Fruit fly (Drosophila melanogaster) whole organism, adult: Measurements from ENCODE around the gene Fdh.

Source experiments
- CG11617 ChIP-seq: fragments of 200-800 bp; sonication (Bioruptor generic); optimal IDR thresholded peaks from 2 replicates; lab custom pipeline; 2017; ENCODE audit warnings: mild to moderate bottlenecking, missing biosample characterization, missing genetic modification reagents, missing genetic modification characterization
- CG12768 ChIP-seq: fragments of 200-800 bp; sonication (Bioruptor generic); optimal IDR thresholded peaks from 2 replicates; lab custom pipeline; 2017; ENCODE audit warnings: missing biosample characterization, missing genetic modification characterization, mild to moderate bottlenecking, moderate library complexity, missing genetic modification reagents
- CG14711 ChIP-seq: fragments of 200-800 bp; sonication (Bioruptor generic); optimal IDR thresholded peaks from 2 replicates; lab custom pipeline; 2018; ENCODE audit warnings: missing biosample characterization, mild to moderate bottlenecking, missing genetic modification characterization, moderate library complexity
- CG1620 ChIP-seq: fragments of 200-800 bp; sonication (Bioruptor generic); optimal IDR thresholded peaks from 2 replicates; lab custom pipeline; 2016; ENCODE audit warnings: missing biosample characterization, missing genetic modification characterization
- CG33017 ChIP-seq: fragments of 200-800 bp; sonication (Bioruptor generic); optimal IDR thresholded peaks from 2 replicates; lab custom pipeline; 2018; ENCODE audit warnings: missing biosample characterization, mild to moderate bottlenecking, missing genetic modification characterization, moderate library complexity
- CG5204 ChIP-seq: fragments of 200-800 bp; sonication (Bioruptor generic); optimal IDR thresholded peaks from 2 replicates; lab custom pipeline; 2016; ENCODE audit warnings: missing biosample characterization, missing genetic modification characterization
- CG7045 ChIP-seq: fragments of 200-800 bp; sonication (Bioruptor generic); optimal IDR thresholded peaks from 2 replicates; lab custom pipeline; 2017; ENCODE audit warnings: missing biosample characterization, mild to moderate bottlenecking, missing genetic modification characterization
- CG7101 ChIP-seq: fragments of 200-800 bp; sonication (Bioruptor generic); optimal IDR thresholded peaks from 2 replicates; lab custom pipeline; 2018; ENCODE audit warnings: missing biosample characterization, mild to moderate bottlenecking, missing genetic modification characterization, moderate library complexity
- Clk ChIP-seq: fragments of 200-800 bp; sonication (Bioruptor generic); optimal IDR thresholded peaks from 2 replicates; lab custom pipeline; 2017; ENCODE audit warnings: missing biosample characterization, missing genetic modification characterization
- Hr96 ChIP-seq: fragments of 200-800 bp; sonication (Bioruptor generic); optimal IDR thresholded peaks from 2 replicates; lab custom pipeline; 2016; ENCODE audit warnings: missing biosample characterization, missing genetic modification characterization
- Mnt ChIP-seq: fragments of 200-800 bp; sonication (Bioruptor generic); optimal IDR thresholded peaks from 2 replicates; lab custom pipeline; 2016; ENCODE audit warnings: missing biosample characterization, mild to moderate bottlenecking, missing genetic modification characterization
- bab1 ChIP-seq: fragments of 200-800 bp; sonication (Bioruptor generic); optimal IDR thresholded peaks from 3 replicates; lab custom pipeline; 2019; ENCODE audit warnings: missing biosample characterization, mild to moderate bottlenecking, missing genetic modification characterization, moderate library complexity
- cic ChIP-seq: fragments of 200-800 bp; sonication (Bioruptor generic); optimal IDR thresholded peaks from 2 replicates; lab custom pipeline; 2017; ENCODE audit warnings: missing biosample characterization, mild to moderate bottlenecking, missing genetic modification characterization, moderate library complexity
- cnc ChIP-seq, 2 experiments: fragments of >200 bp; optimal IDR thresholded peaks; 2 replicates each; lab custom pipeline; 2017
- kay ChIP-seq: fragments of 200-800 bp; sonication (Bioruptor generic); peaks from one replicate; lab custom pipeline; 2016; ENCODE audit warnings: missing biosample characterization, missing genetic modification characterization, borderline replicate concordance
- pad ChIP-seq: fragments of 200-800 bp; sonication (Bioruptor generic); optimal IDR thresholded peaks from 3 replicates; lab custom pipeline; 2017; ENCODE audit warnings: missing biosample characterization, missing genetic modification characterization, mild to moderate bottlenecking, moderate library complexity, missing genetic modification reagents
- tj ChIP-seq: fragments of 200-800 bp; sonication (Bioruptor generic); optimal IDR thresholded peaks from 3 replicates; lab custom pipeline; 2017; ENCODE audit warnings: missing biosample characterization, mild to moderate bottlenecking, missing genetic modification characterization, moderate library complexity
- toe ChIP-seq: fragments of 200-800 bp; sonication (Bioruptor generic); optimal IDR thresholded peaks from 2 replicates; lab custom pipeline; 2016; ENCODE audit warnings: missing biosample characterization, missing genetic modification characterization

The Fdh gene

dm6 chr3R:10834893-10835292 is 37.3 kb downstream of the Fdh start:
- TF ChIP-seq CG14711 (tag; lab: Kevin White, UChicago) (no peak), cnc (optimal IDR thresholded peaks at IDR 0.05; lab: Kevin White, UChicago) (no peak), toe (no peak), Clk (GFP tag; lab: Kevin White, UChicago) (no peak), Hr96 (GFP tag; lab: Kevin White, UChicago) (no peak), tj (GFP tag; lab: Kevin White, UChicago) (no peak), CG12768 (GFP tag; lab: Kevin White, UChicago) (no peak)

dm6 chr3R:10832526-10833165 is 39.5 kb downstream of the Fdh start:
- no peak for TF ChIP-seq CG11617 (GFP tag; lab: Kevin White, UChicago)
- TF ChIP-seq CG5204 (GFP tag; lab: Kevin White, UChicago) = no peak
- TF ChIP-seq pad (GFP tag; lab: Kevin White, UChicago) = no peak
- no peak for TF ChIP-seq CG14711 (tag; lab: Kevin White, UChicago)
- no peak for TF ChIP-seq tj (GFP tag; lab: Kevin White, UChicago)

dm6 chr3R:10829746-10830145 is 42.4 kb downstream of the Fdh start:
- no peak for TF ChIP-seq CG1620
- TF ChIP-seq kay (GFP tag; lab: Kevin White, UChicago) = no peak
- no peak for TF ChIP-seq cnc (optimal IDR thresholded peaks at IDR 0.05; lab: Kevin White, UChicago)
- no peak for TF ChIP-seq tj (GFP tag; lab: Kevin White, UChicago)
- TF ChIP-seq CG7045 (GFP tag; lab: Kevin White, UChicago) = no peak
- TF ChIP-seq Hr96 (GFP tag; lab: Kevin White, UChicago) = no peak
- TF ChIP-seq cic (GFP tag; lab: Kevin White, UChicago) = no peak
- no peak for TF ChIP-seq Clk (GFP tag; lab: Kevin White, UChicago)
- no peak for TF ChIP-seq Mnt (GFP tag; lab: Kevin White, UChicago)
- no peak for TF ChIP-seq CG33017 (tag; lab: Kevin White, UChicago)
- no peak for TF ChIP-seq CG5204 (GFP tag; lab: Kevin White, UChicago)
- no peak for TF ChIP-seq bab1
- TF ChIP-seq CG7101 (tag; lab: Kevin White, UChicago) = no peak
- TF ChIP-seq CG14711 (tag; lab: Kevin White, UChicago) = no peak
- TF ChIP-seq CG11617 (GFP tag; lab: Kevin White, UChicago) = no peak

dm6 chr3R:10828688-10829087 is 43.5 kb downstream of the Fdh start:
- no peak for TF ChIP-seq CG14711 (tag; lab: Kevin White, UChicago)

dm6 chr3R:10826796-10827524 is 45.2 kb downstream of the Fdh start, which contains the start of gene Cad86C:
TSS of gene Cad86C (plus strand) at chr3R:10827079.
- no peak for TF ChIP-seq toe
- TF ChIP-seq tj (GFP tag; lab: Kevin White, UChicago) = peak; percentile 94
- peak; percentile 51 for TF ChIP-seq bab1
- TF ChIP-seq CG7045 (GFP tag; lab: Kevin White, UChicago) = peak; percentile 10
- no peak for TF ChIP-seq Mnt (GFP tag; lab: Kevin White, UChicago)
